Fruit fly (Drosophila melanogaster): ENCODE results near the gene CG10516.

The CG10516 gene

DNA sequence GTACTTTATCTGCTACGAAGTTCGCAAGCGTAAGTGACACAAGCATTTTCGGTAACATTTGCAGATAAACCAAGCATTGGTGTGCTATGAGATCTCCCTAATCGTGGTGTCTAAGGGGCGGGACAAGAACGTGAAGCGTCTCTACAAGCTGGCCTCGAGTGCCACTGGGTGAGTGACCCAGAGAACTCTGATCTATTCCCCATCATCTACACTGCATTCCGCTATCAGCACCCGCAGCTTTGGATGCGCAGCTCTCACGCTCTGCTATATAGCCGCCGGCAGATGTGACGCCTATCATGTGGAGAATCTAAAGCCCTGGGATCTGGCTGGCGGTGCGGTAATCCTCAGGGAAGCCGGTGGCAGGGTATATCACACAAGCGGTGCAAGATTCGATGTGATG is 11.2 kb downstream of the CG10516 start:
- peak; percentile 9 for TF ChIP-seq Hr83 (GFP tag; optimal IDR thresholded peaks at IDR 0.05; ENCODE audit: poor library complexity, severe bottlenecking)
- no peak for TF ChIP-seq Rel (GFP tag; optimal IDR thresholded peaks at IDR 0.05)
- peak; percentile 26 for TF ChIP-seq Rel (tag; optimal IDR thresholded peaks at IDR 0.05)
- no peak for TF ChIP-seq usp (GFP tag; optimal IDR thresholded peaks at IDR 0.05)

DNA sequence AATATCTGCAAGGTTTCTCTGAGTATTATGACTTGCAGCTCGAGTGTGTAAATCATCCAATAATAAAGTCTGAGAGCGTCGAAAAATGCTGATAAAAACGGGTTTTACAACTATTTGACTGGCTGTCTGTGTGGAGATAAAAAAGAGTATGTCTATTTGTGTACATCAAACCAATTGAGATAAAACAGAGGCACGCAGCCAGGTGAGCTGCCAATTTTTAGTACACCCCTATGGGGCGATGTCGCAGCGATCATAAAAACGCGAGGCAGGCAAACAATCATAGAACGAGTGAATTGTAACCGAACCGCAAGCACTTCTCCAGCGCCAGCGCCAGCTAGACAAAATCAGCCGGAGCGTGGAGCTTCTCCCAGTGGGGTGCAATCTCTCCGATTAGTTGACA is 11.9 kb downstream of the CG10516 start, which contains the start of gene CG17027:
Gene CG17027, plus strand, starts transcription at position 189 of the 400 bp plus-strand sequence.
- no peak for TF ChIP-seq foxo (GFP tag; optimal IDR thresholded peaks at IDR 0.05)
- TF ChIP-seq Rel (GFP tag; optimal IDR thresholded peaks at IDR 0.05): no peak
- no peak for TF ChIP-seq Rel (tag; optimal IDR thresholded peaks at IDR 0.05)
- no peak for TF ChIP-seq CrebA (GFP tag; optimal IDR thresholded peaks at IDR 0.05; ENCODE audit: borderline replicate concordance)
- no peak for TF ChIP-seq usp (GFP tag; optimal IDR thresholded peaks at IDR 0.05)
- TF ChIP-seq tai (GFP tag; optimal IDR thresholded peaks at IDR 0.05): no peak

DNA sequence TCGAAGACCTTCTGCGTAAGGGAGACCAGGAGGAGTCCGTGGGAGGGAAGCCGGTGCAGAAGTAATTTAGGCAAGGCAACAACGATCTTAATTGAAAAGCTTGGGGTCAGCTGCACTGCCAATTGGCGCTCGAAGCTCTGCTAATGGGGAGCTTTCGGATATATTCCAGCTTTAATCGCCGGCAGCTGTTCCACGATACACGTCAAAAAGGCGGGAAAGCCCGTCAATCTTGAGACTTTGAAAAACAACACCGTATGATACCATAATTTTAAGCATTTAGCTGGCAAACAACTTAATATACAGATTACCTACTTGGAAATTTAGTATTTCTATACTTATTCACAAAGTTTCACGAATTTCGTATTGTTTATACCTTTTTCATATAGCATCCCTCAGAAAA is 13.4 kb downstream of the CG10516 start:
- no peak for TF ChIP-seq Rel (GFP tag; optimal IDR thresholded peaks at IDR 0.05)
- peak; percentile 62 for TF ChIP-seq Rel (tag; optimal IDR thresholded peaks at IDR 0.05)
- no peak for TF ChIP-seq tai (GFP tag; optimal IDR thresholded peaks at IDR 0.05)

dm6 chr3L:15982148-15982547 is 14.1 kb downstream of the CG10516 start:
- TF ChIP-seq Hr83 (GFP tag; optimal IDR thresholded peaks at IDR 0.05; ENCODE audit: poor library complexity, severe bottlenecking) (no peak), Dif (GFP tag; optimal IDR thresholded peaks at IDR 0.05; ENCODE audit: partially characterized antibody) (no peak), sage (GFP tag; optimal IDR thresholded peaks at IDR 0.05) (no peak), Vsx2 (GFP tag; optimal IDR thresholded peaks at IDR 0.05; ENCODE audit: partially characterized antibody) (no peak), Dfd (GFP tag; optimal IDR thresholded peaks at IDR 0.05) (peak; percentile 80), Abd-B (GFP tag; optimal IDR thresholded peaks at IDR 0.05) (no peak)

DNA sequence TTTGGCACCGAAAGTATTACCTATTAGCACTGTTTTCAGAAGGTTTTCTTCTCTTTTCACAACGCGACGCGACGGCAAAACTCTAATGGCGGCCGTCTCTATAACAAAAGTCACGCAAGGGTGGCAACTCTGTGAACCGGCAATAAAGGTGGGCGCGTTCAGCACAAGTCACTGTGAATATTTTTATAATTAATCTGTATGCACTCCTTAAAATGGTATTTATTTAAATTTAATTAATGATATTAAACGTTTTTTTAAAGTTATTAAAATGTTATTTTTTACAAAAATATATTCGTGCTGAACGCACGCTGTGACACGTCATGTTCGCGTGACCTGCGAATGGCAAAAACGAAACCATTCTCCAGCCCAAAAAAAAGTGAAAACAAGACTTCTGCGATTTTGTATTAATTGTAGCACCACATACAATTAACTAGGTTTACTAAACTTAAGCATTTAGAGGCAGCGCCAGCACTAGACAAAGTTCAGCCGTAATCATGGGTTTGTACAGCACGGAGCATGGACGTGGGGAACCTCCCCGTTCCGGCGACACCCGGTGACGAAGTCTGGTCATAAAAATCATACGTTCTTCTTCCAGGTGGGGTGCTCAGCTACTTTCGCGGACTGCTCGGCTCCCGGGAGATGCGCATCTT is 14.9 kb downstream of the CG10516 start, which contains the start of the genes brm and Arl1:
Gene brm, minus strand, starts transcription at position 87 of the 650 bp plus-strand sequence.
Gene Arl1, plus strand, starts transcription at position 353 of the 650 bp plus-strand sequence.
- peak; percentile 92 for TF ChIP-seq br (GFP tag; optimal IDR thresholded peaks at IDR 0.05)
- peak; percentile 89 for TF ChIP-seq dsf (GFP tag; optimal IDR thresholded peaks at IDR 0.05; ENCODE audit: borderline replicate concordance)
- TF ChIP-seq Myc (optimal IDR thresholded peaks at IDR 0.05): no peak
- peak; percentile 95 for TF ChIP-seq Rel (GFP tag; optimal IDR thresholded peaks at IDR 0.05)
- peak; percentile 96 for TF ChIP-seq Rel (tag; optimal IDR thresholded peaks at IDR 0.05)
- TF ChIP-seq woc (GFP tag; optimal IDR thresholded peaks at IDR 0.05): peak; percentile 92
- TF ChIP-seq Dif (GFP tag; optimal IDR thresholded peaks at IDR 0.05; ENCODE audit: partially characterized antibody): no peak
- TF ChIP-seq OdsH (GFP tag; optimal IDR thresholded peaks at IDR 0.05): peak; percentile 97
- peak; percentile 87 for TF ChIP-seq CG32264 (GFP tag; optimal IDR thresholded peaks at IDR 0.05)
- TF ChIP-seq HLH106 (tag; optimal IDR thresholded peaks at IDR 0.05): peak; percentile 100
- peak; percentile 90 for TF ChIP-seq fru (GFP tag; optimal IDR thresholded peaks at IDR 0.05)
- TF ChIP-seq Hr78 (GFP tag; optimal IDR thresholded peaks at IDR 0.05): no peak
- TF ChIP-seq lola (GFP tag; optimal IDR thresholded peaks at IDR 0.05): no peak
- no peak for TF ChIP-seq usp (GFP tag; optimal IDR thresholded peaks at IDR 0.05)
- TF ChIP-seq CrebA (GFP tag; optimal IDR thresholded peaks at IDR 0.05; ENCODE audit: borderline replicate concordance): no peak
- peak; percentile 86 for TF ChIP-seq GATAd (GFP tag; optimal IDR thresholded peaks at IDR 0.05)
- peak; percentile 58 to 98 for TF ChIP-seq foxo (GFP tag; optimal IDR thresholded peaks at IDR 0.05)
- peak; percentile 99 for TF ChIP-seq CG9705 (GFP tag; optimal IDR thresholded peaks at IDR 0.05)
- peak; percentile 81 for TF ChIP-seq Mio (GFP tag; optimal IDR thresholded peaks at IDR 0.05)
- TF ChIP-seq sv (GFP tag; optimal IDR thresholded peaks at IDR 0.05): peak; percentile 97
- TF ChIP-seq psq (GFP tag; optimal IDR thresholded peaks at IDR 0.05): peak; percentile 96
- no peak for TF ChIP-seq Dfd (GFP tag; optimal IDR thresholded peaks at IDR 0.05)
- no peak for TF ChIP-seq brk (GFP tag; optimal IDR thresholded peaks at IDR 0.05)
- peak; percentile 76 for TF ChIP-seq Jra (GFP tag; optimal IDR thresholded peaks at IDR 0.05)
- no peak for TF ChIP-seq Vsx2 (GFP tag; optimal IDR thresholded peaks at IDR 0.05; ENCODE audit: partially characterized antibody)
- no peak for TF ChIP-seq tai (GFP tag; optimal IDR thresholded peaks at IDR 0.05)
- TF ChIP-seq rgr (GFP tag; optimal IDR thresholded peaks at IDR 0.05): peak; percentile 99
- peak; percentile 98 for TF ChIP-seq h (GFP tag; optimal IDR thresholded peaks at IDR 0.05)
- no peak for TF ChIP-seq dl (GFP tag; optimal IDR thresholded peaks at IDR 0.05; ENCODE audit: insufficient read depth in 1 of 2, partially characterized antibody in 2 of 2)
- TF ChIP-seq Sp1 (GFP tag; optimal IDR thresholded peaks at IDR 0.05): peak; percentile 99
- peak; percentile 98 for TF ChIP-seq dmrt93B (GFP tag; optimal IDR thresholded peaks at IDR 0.05)
- TF ChIP-seq Hnf4 (GFP tag; optimal IDR thresholded peaks at IDR 0.05): peak; percentile 94
- TF ChIP-seq N (GFP tag; optimal IDR thresholded peaks at IDR 0.05): no peak
- TF ChIP-seq pan (optimal IDR thresholded peaks at IDR 0.05): no peak
- peak; percentile 26 for TF ChIP-seq jim (GFP tag; optimal IDR thresholded peaks at IDR 0.05)
- peak; percentile 75 for TF ChIP-seq Hr83 (GFP tag; optimal IDR thresholded peaks at IDR 0.05; ENCODE audit: poor library complexity, severe bottlenecking)
- peak; percentile 94 for TF ChIP-seq ey (GFP tag; optimal IDR thresholded peaks at IDR 0.05)
- TF ChIP-seq sage (GFP tag; optimal IDR thresholded peaks at IDR 0.05): peak; percentile 97
- TF ChIP-seq Abd-B (GFP tag; optimal IDR thresholded peaks at IDR 0.05): no peak
